Worm (Caenorhabditis elegans) whole organism, L3 larva: Measurements from ENCODE around the gene nstp-2.

Experiments used
- R02D3.7 ChIP-seq: fragments of 150-350 bp; optimal IDR thresholded peaks from 2 replicates; lab custom pipeline; 2014; ENCODE audit warnings: missing biosample characterization, missing genetic modification characterization
- aly-2 ChIP-seq: fragments of 150-350 bp; optimal IDR thresholded peaks from 2 replicates; lab custom pipeline; 2014; ENCODE audit warnings: missing biosample characterization, missing genetic modification characterization
- ama-1 ChIP-seq: fragments of 150-350 bp; optimal IDR thresholded peaks from 2 replicates; lab custom pipeline; 2018
- ceh-28 ChIP-seq: fragments of 150-350 bp; optimal IDR thresholded peaks from 2 replicates; lab custom pipeline; 2014; ENCODE audit warnings: missing biosample characterization, missing genetic modification reagents, missing genetic modification characterization
- ceh-82 ChIP-seq: fragments of 150-350 bp; optimal IDR thresholded peaks from 2 replicates; lab custom pipeline; 2014; ENCODE audit warnings: missing biosample characterization, missing genetic modification characterization
- ceh-9 ChIP-seq: sonication (generic microtip); optimal IDR thresholded peaks from 2 replicates; lab custom pipeline; 2018; ENCODE audit warnings: missing biosample characterization, missing genetic modification characterization
- daf-12 ChIP-seq: fragments of 150-350 bp; optimal IDR thresholded peaks from 2 replicates; lab custom pipeline; 2014; ENCODE audit warnings: missing biosample characterization, missing genetic modification reagents, missing genetic modification characterization
- egl-27 ChIP-seq: sonication (generic microtip); optimal IDR thresholded peaks from 4 replicates; lab custom pipeline; 2017; ENCODE audit warnings: missing biosample characterization, missing genetic modification reagents, missing genetic modification characterization
- egl-5 ChIP-seq: fragments of 150-350 bp; optimal IDR thresholded peaks from 2 replicates; lab custom pipeline; 2017; ENCODE audit warnings: missing biosample characterization, missing genetic modification reagents, missing genetic modification characterization, inconsistent platforms
- elt-1 ChIP-seq: fragments of 150-350 bp; optimal IDR thresholded peaks from 2 replicates; lab custom pipeline; 2014; ENCODE audit warnings: missing biosample characterization, missing genetic modification characterization
- elt-2 ChIP-seq: sonication (generic microtip); optimal IDR thresholded peaks from 2 replicates; lab custom pipeline; 2016; ENCODE audit warnings: missing genetic modification reagents, mild to moderate bottlenecking, missing genetic modification characterization, missing compliant biosample characterization
- elt-3 ChIP-seq, 3 experiments: fragments of 150-350 bp in 1 of 3; sonication (generic microtip) in 2 of 3; optimal IDR thresholded peaks; 2 replicates in 2 of 3; 4 replicates in 1 of 3; lab custom pipeline; 2014 to 2017; ENCODE audit warnings: missing biosample characterization in 3 of 3, missing genetic modification characterization in 3 of 3
- eor-1 ChIP-seq, 2 experiments: fragments of 150-350 bp; optimal IDR thresholded peaks; 2 replicates each; lab custom pipeline; 2014 to 2018; ENCODE audit warnings: missing biosample characterization in 2 of 2, missing genetic modification characterization in 2 of 2
- fkh-10 ChIP-seq: sonication (generic microtip); optimal IDR thresholded peaks from 2 replicates; lab custom pipeline; 2017; ENCODE audit warnings: missing biosample characterization, missing genetic modification reagents, missing genetic modification characterization
- fkh-2 ChIP-seq: fragments of 150-350 bp; optimal IDR thresholded peaks from 2 replicates; lab custom pipeline; 2014; ENCODE audit warnings: missing biosample characterization, missing genetic modification reagents, missing genetic modification characterization
- hmg-11 ChIP-seq: sonication (generic microtip); optimal IDR thresholded peaks from 2 replicates; lab custom pipeline; 2016; ENCODE audit warnings: missing genetic modification characterization, missing compliant biosample characterization
- jun-1 ChIP-seq: fragments of 150-350 bp; optimal IDR thresholded peaks from 2 replicates; lab custom pipeline; 2014; ENCODE audit warnings: missing biosample characterization, missing genetic modification reagents, missing genetic modification characterization
- lin-15B ChIP-seq: fragments of 150-350 bp; optimal IDR thresholded peaks from 2 replicates; lab custom pipeline; 2014; ENCODE audit warnings: missing biosample characterization, missing genetic modification characterization
- lin-39 ChIP-seq: fragments of 150-350 bp; optimal IDR thresholded peaks from 2 replicates; lab custom pipeline; 2018; ENCODE audit warnings: missing biosample characterization, missing genetic modification reagents, missing genetic modification characterization
- lsy-12 ChIP-seq: sonication (generic microtip); optimal IDR thresholded peaks from 2 replicates; lab custom pipeline; 2016; ENCODE audit warnings: mild to moderate bottlenecking, missing genetic modification characterization, missing compliant biosample characterization
- mdl-1 ChIP-seq: fragments of 150-350 bp; optimal IDR thresholded peaks from 2 replicates; lab custom pipeline; 2014; ENCODE audit warnings: missing biosample characterization, missing genetic modification characterization
- nfya-1 ChIP-seq: sonication (generic microtip); optimal IDR thresholded peaks from 2 replicates; lab custom pipeline; 2017; ENCODE audit warnings: missing genetic modification characterization, mild to moderate bottlenecking, missing compliant biosample characterization, antibody characterized with exemption, moderate library complexity; ENCODE audit not compliant: insufficient read depth
- nhr-12 ChIP-seq: fragments of 150-350 bp; optimal IDR thresholded peaks from 2 replicates; lab custom pipeline; 2014; ENCODE audit warnings: missing biosample characterization, missing genetic modification characterization
- nhr-23 ChIP-seq: fragments of 150-350 bp; optimal IDR thresholded peaks from 2 replicates; lab custom pipeline; 2014; ENCODE audit warnings: missing biosample characterization, missing genetic modification reagents, missing genetic modification characterization
- nhr-25 ChIP-seq: sonication (generic microtip); optimal IDR thresholded peaks from 2 replicates; lab custom pipeline; 2017; ENCODE audit warnings: missing biosample characterization, missing genetic modification characterization
- nhr-28 ChIP-seq: fragments of 150-350 bp; optimal IDR thresholded peaks from 2 replicates; lab custom pipeline; 2014; ENCODE audit warnings: missing biosample characterization, missing genetic modification characterization
- nhr-43 ChIP-seq: sonication (generic microtip); optimal IDR thresholded peaks from 2 replicates; lab custom pipeline; 2016; ENCODE audit warnings: mild to moderate bottlenecking, missing genetic modification characterization, missing compliant biosample characterization; ENCODE audit not compliant: poor library complexity, severe bottlenecking
- nhr-67 ChIP-seq: fragments of 150-350 bp; optimal IDR thresholded peaks from 2 replicates; lab custom pipeline; 2014; ENCODE audit warnings: missing biosample characterization, missing genetic modification characterization
- nhr-77 ChIP-seq: fragments of 150-350 bp; optimal IDR thresholded peaks from 2 replicates; lab custom pipeline; 2014; ENCODE audit warnings: missing biosample characterization, missing genetic modification characterization
- pha-4 ChIP-seq: fragments of 150-350 bp; optimal IDR thresholded peaks from 2 replicates; lab custom pipeline; 2014; ENCODE audit warnings: missing biosample characterization, missing genetic modification reagents, missing genetic modification characterization
- pqm-1 ChIP-seq: fragments of 150-350 bp; optimal IDR thresholded peaks from 2 replicates; lab custom pipeline; 2017; ENCODE audit warnings: missing biosample characterization, missing genetic modification characterization, inconsistent platforms
- sea-2 ChIP-seq: fragments of 150-350 bp; sonication (generic microtip); optimal IDR thresholded peaks from 4 replicates; lab custom pipeline; 2014; ENCODE audit warnings: missing biosample characterization, missing genetic modification reagents, missing genetic modification characterization
- skn-1 ChIP-seq: fragments of 150-350 bp; optimal IDR thresholded peaks from 2 replicates; lab custom pipeline; 2014; ENCODE audit warnings: missing biosample characterization, missing genetic modification characterization
- snpc-4 ChIP-seq: fragments of 150-350 bp; optimal IDR thresholded peaks from 2 replicates; lab custom pipeline; 2014; ENCODE audit warnings: missing biosample characterization, missing genetic modification characterization
- tbx-2 ChIP-seq: sonication (generic microtip); optimal IDR thresholded peaks from 2 replicates; lab custom pipeline; 2016; ENCODE audit warnings: mild to moderate bottlenecking, missing genetic modification characterization, missing compliant biosample characterization
- unc-39 ChIP-seq: sonication (generic microtip); optimal IDR thresholded peaks from 4 replicates; lab custom pipeline; 2017; ENCODE audit warnings: missing biosample characterization, missing genetic modification characterization
- unc-62 ChIP-seq: fragments of 150-350 bp; sonication (generic microtip); optimal IDR thresholded peaks from 4 replicates; lab custom pipeline; 2014; ENCODE audit warnings: missing biosample characterization, missing genetic modification reagents, missing genetic modification characterization
- zag-1 ChIP-seq: fragments of 150-350 bp; optimal IDR thresholded peaks from 2 replicates; lab custom pipeline; 2014; ENCODE audit warnings: missing biosample characterization, missing genetic modification characterization
- ztf-11 ChIP-seq: fragments of 150-350 bp; optimal IDR thresholded peaks from 2 replicates; lab custom pipeline; 2014; ENCODE audit warnings: missing biosample characterization, missing genetic modification characterization
- ztf-4 ChIP-seq: fragments of 150-350 bp; optimal IDR thresholded peaks from 2 replicates; lab custom pipeline; 2014; ENCODE audit warnings: missing biosample characterization, missing genetic modification characterization

The nstp-2 gene

DNA sequence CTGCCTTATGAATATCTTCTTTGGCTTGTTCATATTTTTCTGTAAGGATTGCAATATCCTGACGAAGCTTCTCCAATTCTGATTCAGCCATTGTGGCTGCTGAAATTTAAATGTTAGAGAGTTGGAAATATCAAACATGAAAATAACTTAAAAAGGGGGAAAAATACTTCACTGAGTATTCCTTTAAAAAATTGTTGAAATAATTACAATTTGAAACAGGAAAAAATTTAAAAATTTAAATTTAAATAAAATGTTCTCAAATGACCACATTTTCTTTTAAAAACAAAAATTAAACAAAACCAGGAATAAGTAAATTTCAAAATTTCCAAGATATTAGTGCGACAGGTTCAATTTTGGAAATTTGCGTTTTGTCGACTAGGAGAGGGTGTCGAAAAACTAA, 33.8 kb downstream of the nstp-2 start, which contains the start of gene bicd-1:
bicd-1 (minus strand) TSS at position 101 of the 400 bp plus-strand sequence.
- no peak for TF ChIP-seq lin-39 (tag; lab: Kevin White, UChicago)
- TF ChIP-seq nfya-1 (tag; lab: Kevin White, UChicago): no peak
- no peak for TF ChIP-seq eor-1 (tag; optimal IDR thresholded peaks at IDR 0.05; lab: Kevin White, UChicago)
- no peak for TF ChIP-seq tbx-2 (tag; lab: Kevin White, UChicago)
- TF ChIP-seq, all 47 proteins: peak for 0

DNA sequence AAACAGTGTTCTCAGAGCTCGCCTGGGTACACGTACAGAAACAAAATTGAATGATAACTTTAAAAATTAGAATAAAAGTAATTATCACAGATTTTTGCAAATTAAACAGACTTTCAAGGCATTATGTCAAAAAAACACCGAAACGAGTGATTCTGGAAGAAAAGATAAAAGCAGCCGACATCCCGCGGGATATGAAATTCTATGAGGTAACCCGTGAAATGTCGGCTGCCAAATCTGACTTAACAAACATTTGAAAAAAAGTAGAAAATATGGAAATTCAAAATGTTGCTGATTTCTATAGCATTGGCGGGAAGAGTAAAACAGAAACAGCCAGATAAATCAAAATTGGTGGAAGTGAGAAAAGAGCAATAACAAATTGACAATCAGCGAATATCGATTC, 40.4 kb downstream of the nstp-2 start:
- TF ChIP-seq nhr-77 (no peak), snpc-4 (tag; lab: Kevin White, UChicago) (peak; percentile 44)

DNA sequence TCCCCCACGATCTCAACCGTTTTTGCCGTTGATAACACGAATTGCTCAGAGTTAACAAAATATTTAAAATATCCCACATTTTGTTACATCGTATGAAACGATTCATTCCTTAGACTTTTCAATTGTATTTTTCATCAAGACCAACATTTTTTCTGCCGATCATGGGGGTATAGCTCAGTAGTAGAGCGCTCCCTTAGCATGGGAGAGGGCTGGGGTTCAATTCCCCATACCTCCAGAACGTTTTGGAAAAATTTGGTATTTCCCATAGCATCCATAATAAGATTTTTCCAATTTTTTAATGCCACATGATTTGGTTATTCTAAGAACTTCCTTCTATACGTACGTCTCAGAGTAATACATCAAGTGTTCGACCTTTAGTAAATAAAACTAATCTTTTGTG, 43.9 kb downstream of the nstp-2 start:
- no peak for TF ChIP-seq unc-62 (GFP tag; lab: Kevin White, UChicago)
- TF ChIP-seq pha-4 (tag; lab: Kevin White, UChicago): peak; percentile 38

DNA sequence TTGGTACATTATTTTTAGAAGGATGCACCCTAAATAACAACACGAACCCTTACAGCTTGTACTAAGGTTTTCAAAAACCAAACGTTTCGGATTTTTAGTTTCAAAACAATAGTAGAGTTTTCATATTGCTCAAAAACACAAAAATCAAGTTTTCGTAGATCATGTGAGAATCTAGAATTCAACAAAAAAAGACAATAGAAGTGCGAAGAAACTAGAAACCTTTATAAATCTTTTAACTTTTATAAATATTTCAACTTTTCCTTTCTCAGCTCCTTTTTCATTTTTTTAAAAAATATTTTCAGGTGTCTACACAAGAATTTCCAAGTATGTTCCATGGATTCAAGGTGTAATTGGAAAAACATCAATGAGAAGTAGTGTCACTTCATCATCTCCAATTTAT, 45.6 kb downstream of the nstp-2 start, which contains the start of gene best-9:
best-9 (plus strand) TSS at position 301 of the 400 bp plus-strand sequence.
- TF ChIP-seq ceh-82 (tag; lab: Kevin White, UChicago) (no peak), elt-1 (no peak), unc-62 (GFP tag; lab: Kevin White, UChicago) (no peak), tbx-2 (tag; lab: Kevin White, UChicago) (no peak), lin-15B (no peak), elt-2 (tag; lab: Kevin White, UChicago) (no peak), ceh-9 (tag; lab: Kevin White, UChicago) (no peak), lin-39 (tag; lab: Kevin White, UChicago) (no peak), hmg-11 (tag; lab: Kevin White, UChicago) (no peak), nhr-28 (tag; lab: Kevin White, UChicago) (no peak), lsy-12 (tag; lab: Kevin White, UChicago) (no peak), aly-2 (tag; lab: Kevin White, UChicago) (no peak), nhr-23 (tag; lab: Kevin White, UChicago) (no peak)

DNA sequence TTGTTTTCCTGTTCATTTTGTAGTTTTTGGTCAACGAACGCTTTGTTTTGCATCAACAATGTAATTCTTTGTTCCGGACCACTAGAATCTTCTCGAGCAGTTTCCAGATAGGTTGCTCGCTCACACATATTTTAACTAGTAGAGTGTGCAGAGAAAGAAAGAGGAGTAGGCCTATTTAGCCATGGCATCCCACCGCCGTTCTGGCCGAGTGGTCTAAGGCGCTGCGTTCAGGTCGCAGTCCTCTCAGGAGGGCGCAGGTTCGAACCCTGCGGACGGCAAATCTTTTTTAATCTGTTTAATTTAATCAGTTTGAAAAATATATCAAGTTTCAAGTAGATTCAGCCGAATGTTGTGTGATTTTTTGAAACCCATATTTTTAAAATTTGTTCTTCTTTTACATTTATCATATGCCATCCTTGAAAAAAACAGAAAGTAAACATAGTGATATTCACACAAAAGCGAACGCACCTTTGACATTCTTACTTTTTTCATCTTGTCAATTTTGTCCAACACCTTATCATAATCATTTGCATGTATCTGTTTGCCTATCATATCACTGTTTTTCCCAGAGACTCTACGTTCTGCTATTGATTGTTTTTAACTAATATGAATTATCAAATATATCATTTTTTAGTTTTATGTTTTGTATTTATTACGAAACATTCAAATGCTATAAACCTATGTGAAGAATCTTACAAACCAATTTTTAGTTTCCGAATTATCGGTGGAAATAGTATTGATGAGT, 49.2 kb downstream of the nstp-2 start, which contains the start of gene try-3:
try-3 (plus strand) TSS at position 532 of the 745 bp plus-strand sequence.
- TF ChIP-seq jun-1 (tag; lab: Kevin White, UChicago): no peak
- peak; percentile 43 for TF ChIP-seq pqm-1
- TF ChIP-seq ztf-4 (tag; lab: Kevin White, UChicago): no peak
- no peak for TF ChIP-seq nhr-25
- TF ChIP-seq nhr-28 (tag; lab: Kevin White, UChicago): no peak
- no peak for TF ChIP-seq ceh-28 (tag; lab: Kevin White, UChicago)
- no peak for TF ChIP-seq mdl-1 (tag; lab: Kevin White, UChicago)
- peak; percentile 21 for TF ChIP-seq lsy-12 (tag; lab: Kevin White, UChicago)
- TF ChIP-seq elt-3 (tag; optimal IDR thresholded peaks at IDR 0.05; lab: Kevin White, UChicago): peak in 1 of 3 experiments; percentile 63
- TF ChIP-seq ama-1: no peak
- TF ChIP-seq ceh-82 (tag; lab: Kevin White, UChicago): no peak
- TF ChIP-seq eor-1 (tag; optimal IDR thresholded peaks at IDR 0.05; lab: Kevin White, UChicago): no peak
- peak; percentile 71 for TF ChIP-seq nfya-1 (tag; lab: Kevin White, UChicago)
- no peak for TF ChIP-seq sea-2
- peak; percentile 77 for TF ChIP-seq hmg-11 (tag; lab: Kevin White, UChicago)
- TF ChIP-seq nhr-43 (tag; lab: Kevin White, UChicago): peak; percentile 76
- TF ChIP-seq lin-15B: peak; percentile 49
- TF ChIP-seq daf-12: no peak
- no peak for TF ChIP-seq unc-62 (GFP tag; lab: Kevin White, UChicago)
- TF ChIP-seq snpc-4 (tag; lab: Kevin White, UChicago): peak; percentile 58
- TF ChIP-seq R02D3.7: peak; percentile 14
- TF ChIP-seq egl-27 (tag; lab: Kevin White, UChicago): peak; percentile 33
- no peak for TF ChIP-seq nhr-67 (tag; lab: Kevin White, UChicago)
- no peak for TF ChIP-seq unc-39 (tag; lab: Kevin White, UChicago)
- peak; percentile 32 for TF ChIP-seq nhr-23 (tag; lab: Kevin White, UChicago)
- TF ChIP-seq lin-39 (tag; lab: Kevin White, UChicago): peak; percentile 88
- TF ChIP-seq nhr-12 (tag; lab: Kevin White, UChicago): no peak
- TF ChIP-seq pha-4 (tag; lab: Kevin White, UChicago): peak; percentile 70
- no peak for TF ChIP-seq zag-1 (tag; lab: Kevin White, UChicago)
- no peak for TF ChIP-seq egl-5 (tag; lab: Kevin White, UChicago)
- no peak for TF ChIP-seq ceh-9 (tag; lab: Kevin White, UChicago)
- TF ChIP-seq fkh-10 (GFP tag; lab: Kevin White, UChicago): no peak
- TF ChIP-seq elt-1: no peak
- TF ChIP-seq nhr-77: no peak
- peak; percentile 56 for TF ChIP-seq elt-2 (tag; lab: Kevin White, UChicago)
- TF ChIP-seq skn-1: peak; percentile 33
- no peak for TF ChIP-seq ztf-11
- no peak for TF ChIP-seq fkh-2 (tag; lab: Kevin White, UChicago)
